Fruit fly (Drosophila melanogaster) whole organism, wandering third instar larva: Measurements from ENCODE around the gene GluRIIC.

Source experiments
- Abd-B ChIP-seq: fragments of >200 bp; optimal IDR thresholded peaks from 2 replicates; lab custom pipeline; 2017; ENCODE audit warnings: missing biosample characterization, missing genetic modification characterization
- CG32264 ChIP-seq: fragments of 200-800 bp; sonication (Bioruptor generic); optimal IDR thresholded peaks from 2 replicates; lab custom pipeline; 2016; ENCODE audit warnings: missing biosample characterization, missing genetic modification characterization
- CG9705 ChIP-seq: fragments of 200-800 bp; sonication (Bioruptor generic); optimal IDR thresholded peaks from 2 replicates; lab custom pipeline; 2018; ENCODE audit warnings: missing biosample characterization, mild to moderate bottlenecking, missing genetic modification characterization
- CrebA ChIP-seq: fragments of 200-800 bp; sonication (Bioruptor generic); optimal IDR thresholded peaks from 2 replicates; lab custom pipeline; 2016; ENCODE audit warnings: missing biosample characterization, mild to moderate bottlenecking, missing genetic modification characterization, borderline replicate concordance
- Dfd ChIP-seq: fragments of >200 bp; optimal IDR thresholded peaks from 2 replicates; lab custom pipeline; 2017; ENCODE audit warnings: missing biosample characterization, missing genetic modification characterization
- Dif ChIP-seq: fragments of 200-275, 200-300 bp; sonication (Bioruptor generic); optimal IDR thresholded peaks from 2 replicates; lab custom pipeline; 2018; ENCODE audit warnings: missing biosample characterization, missing genetic modification characterization; ENCODE audit not compliant: partially characterized antibody
- GATAd ChIP-seq: sonication (Bioruptor generic); optimal IDR thresholded peaks from 2 replicates; lab custom pipeline; 2016; ENCODE audit warnings: missing biosample characterization, missing genetic modification characterization
- HLH106 ChIP-seq: fragments of 200-800 bp; optimal IDR thresholded peaks from 3 replicates; lab custom pipeline; 2019; ENCODE audit warnings: missing biosample characterization, mild to moderate bottlenecking, missing genetic modification characterization, moderate library complexity
- Hnf4 ChIP-seq: fragments of 200-800 bp; sonication (Bioruptor generic); optimal IDR thresholded peaks from 2 replicates; lab custom pipeline; 2016; ENCODE audit warnings: missing biosample characterization, mild to moderate bottlenecking, missing genetic modification characterization
- Hr78 ChIP-seq: fragments of >200 bp; optimal IDR thresholded peaks from 2 replicates; lab custom pipeline; 2017; ENCODE audit warnings: missing biosample characterization, missing genetic modification characterization
- Hr83 ChIP-seq: fragments of 200-300 bp; sonication (Bioruptor generic); optimal IDR thresholded peaks from 2 replicates; lab custom pipeline; 2016; ENCODE audit warnings: missing biosample characterization, mild to moderate bottlenecking, missing genetic modification characterization, moderate library complexity; ENCODE audit not compliant: poor library complexity, severe bottlenecking
- Jra ChIP-seq: sonication (Bioruptor generic); optimal IDR thresholded peaks from 2 replicates; lab custom pipeline; 2016; ENCODE audit warnings: missing biosample characterization, missing genetic modification characterization
- Mio ChIP-seq: sonication (Bioruptor generic); optimal IDR thresholded peaks from 2 replicates; lab custom pipeline; 2016; ENCODE audit warnings: missing biosample characterization, missing genetic modification characterization
- Myc ChIP-seq: fragments of >200 bp; optimal IDR thresholded peaks from 2 replicates; lab custom pipeline; 2017
- N ChIP-seq: fragments of >200 bp; optimal IDR thresholded peaks from 2 replicates; lab custom pipeline; 2018; ENCODE audit warnings: missing biosample characterization, missing external identifiers, missing genetic modification characterization
- OdsH ChIP-seq: fragments of 200-800 bp; sonication (Bioruptor generic); optimal IDR thresholded peaks from 2 replicates; lab custom pipeline; 2016; ENCODE audit warnings: missing biosample characterization, mild to moderate bottlenecking, missing genetic modification characterization
- Rel ChIP-seq, 2 experiments: fragments of 200-800 bp; sonication (Bioruptor generic) in 1 of 2; optimal IDR thresholded peaks; 2 replicates in 1 of 2; 3 replicates in 1 of 2; lab custom pipeline; 2016 to 2019; ENCODE audit warnings: mild to moderate bottlenecking in 2 of 2, missing biosample characterization in 2 of 2, missing genetic modification characterization in 2 of 2, moderate library complexity in 1 of 2
- Sp1 ChIP-seq: fragments of 200-800 bp; sonication (Bioruptor generic); optimal IDR thresholded peaks from 3 replicates; lab custom pipeline; 2019; ENCODE audit warnings: missing biosample characterization, mild to moderate bottlenecking, missing genetic modification characterization, moderate library complexity
- Vsx2 ChIP-seq: fragments of 200-300, 225-300 bp; sonication (Bioruptor generic); optimal IDR thresholded peaks from 2 replicates; lab custom pipeline; 2018; ENCODE audit warnings: missing biosample characterization, missing genetic modification characterization; ENCODE audit not compliant: partially characterized antibody
- br ChIP-seq: fragments of 200-800 bp; sonication (Bioruptor generic); optimal IDR thresholded peaks from 2 replicates; lab custom pipeline; 2016; ENCODE audit warnings: missing biosample characterization, missing genetic modification characterization
- brk ChIP-seq: fragments of 200-800 bp; sonication (Bioruptor generic); optimal IDR thresholded peaks from 2 replicates; lab custom pipeline; 2016; ENCODE audit warnings: missing biosample characterization, mild to moderate bottlenecking, missing genetic modification characterization
- dl ChIP-seq, 2 experiments: fragments of 175-275, 200-275 bp in 1 of 2; fragments of 200-275 bp in 1 of 2; sonication (Bioruptor generic); optimal IDR thresholded peaks; lab custom pipeline; 2018; ENCODE audit warnings: mild to moderate bottlenecking in 2 of 2, missing biosample characterization in 2 of 2, missing genetic modification characterization in 2 of 2, moderate library complexity in 2 of 2; ENCODE audit not compliant: partially characterized antibody in 2 of 2, insufficient read depth in 1 of 2
- dmrt93B ChIP-seq: fragments of 200-800 bp; sonication (Bioruptor generic); optimal IDR thresholded peaks from 2 replicates; lab custom pipeline; 2018; ENCODE audit warnings: missing biosample characterization, mild to moderate bottlenecking, missing genetic modification characterization
- dsf ChIP-seq: sonication (Bioruptor generic); optimal IDR thresholded peaks from 2 replicates; lab custom pipeline; 2016; ENCODE audit warnings: missing biosample characterization, missing genetic modification characterization, borderline replicate concordance
- ey ChIP-seq: fragments of 200-800 bp; sonication (Bioruptor generic); optimal IDR thresholded peaks from 2 replicates; lab custom pipeline; 2016; ENCODE audit warnings: missing biosample characterization, missing genetic modification characterization
- foxo ChIP-seq, 2 experiments: fragments of 200-800 bp; sonication (Bioruptor generic); optimal IDR thresholded peaks; 2 replicates in 1 of 2; 3 replicates in 1 of 2; lab custom pipeline; 2016 to 2017; ENCODE audit warnings: missing biosample characterization in 2 of 2, missing genetic modification characterization in 2 of 2
- fru ChIP-seq: fragments of 200-800 bp; sonication (Bioruptor generic); optimal IDR thresholded peaks from 3 replicates; lab custom pipeline; 2016; ENCODE audit warnings: missing biosample characterization, mild to moderate bottlenecking, missing genetic modification characterization
- h ChIP-seq: fragments of 200-800 bp; sonication (Bioruptor generic); optimal IDR thresholded peaks from 3 replicates; lab custom pipeline; 2016; ENCODE audit warnings: missing biosample characterization, mild to moderate bottlenecking, missing genetic modification characterization
- jim ChIP-seq: fragments of 175-275, 200-325 bp; sonication (Bioruptor generic); optimal IDR thresholded peaks from 2 replicates; lab custom pipeline; 2016; ENCODE audit warnings: missing biosample characterization, mild to moderate bottlenecking, missing genetic modification characterization
- lola ChIP-seq: fragments of >200 bp; optimal IDR thresholded peaks from 2 replicates; lab custom pipeline; 2017; ENCODE audit warnings: missing biosample characterization, missing genetic modification characterization
- pan ChIP-seq: fragments of >200 bp; optimal IDR thresholded peaks from 2 replicates; lab custom pipeline; 2017
- psq ChIP-seq: fragments of 200-800 bp; sonication (Bioruptor generic); optimal IDR thresholded peaks from 3 replicates; lab custom pipeline; 2017; ENCODE audit warnings: missing biosample characterization, mild to moderate bottlenecking, missing genetic modification characterization, moderate library complexity
- rgr ChIP-seq: fragments of 200-800 bp; sonication (Bioruptor generic); optimal IDR thresholded peaks from 3 replicates; lab custom pipeline; 2016; ENCODE audit warnings: missing biosample characterization, mild to moderate bottlenecking, missing genetic modification characterization
- sage ChIP-seq: fragments of 200-800 bp; sonication (Bioruptor generic); optimal IDR thresholded peaks from 2 replicates; lab custom pipeline; 2016; ENCODE audit warnings: missing biosample characterization, mild to moderate bottlenecking, missing genetic modification characterization
- sv ChIP-seq: fragments of 200-800 bp; sonication (Bioruptor generic); optimal IDR thresholded peaks from 3 replicates; lab custom pipeline; 2016; ENCODE audit warnings: missing biosample characterization, missing genetic modification characterization
- tai ChIP-seq: sonication (Bioruptor generic); optimal IDR thresholded peaks from 2 replicates; lab custom pipeline; 2016; ENCODE audit warnings: missing biosample characterization, missing genetic modification characterization
- usp ChIP-seq: fragments of >200 bp; optimal IDR thresholded peaks from 2 replicates; lab custom pipeline; 2017; ENCODE audit warnings: missing biosample characterization, missing genetic modification characterization
- woc ChIP-seq: sonication (Bioruptor generic); optimal IDR thresholded peaks from 2 replicates; lab custom pipeline; 2016; ENCODE audit warnings: missing biosample characterization, mild to moderate bottlenecking, missing genetic modification characterization

The GluRIIC gene

dm6 chr2L:913850-914391, at the start of gene GluRIIC:
Gene GluRIIC (plus strand): TSS chr2L:914086.
- no peak for TF ChIP-seq Mio (GFP tag; lab: Kevin White, UChicago)

DNA sequence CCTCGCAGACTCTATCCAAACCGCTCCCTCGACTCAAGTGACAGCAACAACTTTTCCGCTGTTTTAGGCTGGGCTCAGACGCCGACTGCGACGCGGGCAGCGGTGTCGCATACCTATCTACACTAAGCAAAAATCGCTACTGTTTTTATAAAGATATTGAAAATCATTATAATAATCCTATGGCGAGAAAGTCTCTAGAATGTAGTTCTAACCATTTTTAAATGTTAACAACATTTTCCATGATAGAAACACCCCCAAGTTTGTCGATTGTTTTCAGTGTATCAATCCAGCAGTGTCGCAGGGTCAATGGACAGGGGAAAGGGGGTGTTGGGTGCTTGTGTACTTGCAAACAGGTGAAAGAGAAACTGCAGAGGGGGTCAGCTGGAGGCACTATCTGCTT, 48.0 kb upstream of the GluRIIC start:
- TF ChIP-seq Dif (GFP tag; lab: Kevin White, UChicago), result no peak
- TF ChIP-seq Mio (GFP tag; lab: Kevin White, UChicago), result peak; percentile 88
- TF ChIP-seq dsf (GFP tag; lab: Kevin White, UChicago), result peak; percentile 92
- peak; percentile 98 for TF ChIP-seq HLH106 (tag; lab: Kevin White, UChicago)
- peak; percentile 98 for TF ChIP-seq OdsH (GFP tag; lab: Kevin White, UChicago)
- TF ChIP-seq Jra (GFP tag; lab: Kevin White, UChicago), result peak; percentile 95
- peak; percentile 99 for TF ChIP-seq rgr (GFP tag; lab: Kevin White, UChicago)
- TF ChIP-seq Hr83 (GFP tag; lab: Kevin White, UChicago), result peak; percentile 89
- no peak for TF ChIP-seq dl (GFP tag; optimal IDR thresholded peaks at IDR 0.05; lab: Kevin White, UChicago; ENCODE audit: insufficient read depth in 1 of 2, partially characterized antibody in 2 of 2)
- no peak for TF ChIP-seq Abd-B (GFP tag; lab: Kevin White, UChicago)
- peak; percentile 96 for TF ChIP-seq sv (GFP tag; lab: Kevin White, UChicago)
- peak; percentile 99 for TF ChIP-seq Hnf4 (GFP tag; lab: Kevin White, UChicago)
- TF ChIP-seq CG32264 (GFP tag; lab: Kevin White, UChicago), result peak; percentile 97
- TF ChIP-seq fru, result peak; percentile 99
- peak; percentile 99 for TF ChIP-seq h (GFP tag; lab: Kevin White, UChicago)
- peak; percentile 98 for TF ChIP-seq sage
- peak; percentile 99 for TF ChIP-seq ey (GFP tag; lab: Kevin White, UChicago)
- peak; percentile 93 for TF ChIP-seq Rel (GFP tag; optimal IDR thresholded peaks at IDR 0.05; lab: Kevin White, UChicago)
- TF ChIP-seq Rel (tag; optimal IDR thresholded peaks at IDR 0.05; lab: Kevin White, UChicago), result peak; percentile 84
- peak; percentile 93 for TF ChIP-seq dmrt93B
- no peak for TF ChIP-seq Dfd (GFP tag; lab: Kevin White, UChicago)
- TF ChIP-seq Myc (lab: Kevin White, UChicago), result no peak
- peak; percentile 97 for TF ChIP-seq brk (GFP tag; lab: Kevin White, UChicago)
- TF ChIP-seq CrebA, result peak; percentile 94
- no peak for TF ChIP-seq N (GFP tag; lab: Kevin White, UChicago)
- no peak for TF ChIP-seq pan (lab: Kevin White, UChicago)
- peak; percentile 96 to 99 for TF ChIP-seq foxo (GFP tag; optimal IDR thresholded peaks at IDR 0.05; lab: Kevin White, UChicago)
- TF ChIP-seq jim (GFP tag; lab: Kevin White, UChicago), result peak; percentile 38
- peak; percentile 97 for TF ChIP-seq Sp1
- peak; percentile 99 for TF ChIP-seq br (GFP tag; lab: Kevin White, UChicago)
- peak; percentile 95 for TF ChIP-seq woc
- no peak for TF ChIP-seq tai (GFP tag; lab: Kevin White, UChicago)
- TF ChIP-seq usp (GFP tag; lab: Kevin White, UChicago), result no peak
- TF ChIP-seq Hr78 (GFP tag; lab: Kevin White, UChicago), result no peak
- peak; percentile 92 for TF ChIP-seq GATAd (GFP tag; lab: Kevin White, UChicago)
- no peak for TF ChIP-seq lola (GFP tag; lab: Kevin White, UChicago)
- peak; percentile 97 for TF ChIP-seq psq (GFP tag; lab: Kevin White, UChicago)
- TF ChIP-seq CG9705 (GFP tag; lab: Kevin White, UChicago), result peak; percentile 95
- TF ChIP-seq Vsx2 (GFP tag; lab: Kevin White, UChicago), result no peak
